Fruit fly (Drosophila melanogaster) whole organism, embryonic: Measurements from ENCODE around the gene CG11951.

Experiments
- Antp ChIP-seq: fragments of 200-800 bp; sonication (Bioruptor generic); optimal IDR thresholded peaks from 3 replicates; lab custom pipeline; 2016; ENCODE audit warnings: missing biosample characterization, missing genetic modification characterization
- Asciz ChIP-seq: fragments of 200-800 bp; sonication (Bioruptor generic); optimal IDR thresholded peaks from 2 replicates; lab custom pipeline; 2017; ENCODE audit warnings: missing biosample characterization, mild to moderate bottlenecking, missing genetic modification characterization, missing genetic modification reagents
- CG10209 ChIP-seq: fragments of 200-800 bp; sonication (Bioruptor generic); optimal IDR thresholded peaks from 3 replicates; lab custom pipeline; 2017; ENCODE audit warnings: missing biosample characterization, mild to moderate bottlenecking, missing genetic modification characterization, missing genetic modification reagents
- CG1024 ChIP-seq: fragments of 200-800 bp; sonication (Bioruptor generic); IDR thresholded peaks from 2 replicates; pipeline ENCODE4 v1.3.6; 2022; ENCODE audit warnings: missing biosample characterization, missing genetic modification characterization
- CG11456 ChIP-seq: fragments of 200-800 bp; sonication (Bioruptor generic); IDR thresholded peaks from 3 replicates; pipeline ENCODE4 v1.3.6; 2022; ENCODE audit warnings: missing biosample characterization, missing genetic modification characterization
- CG12071 ChIP-seq: fragments of 200-800 bp; sonication (Bioruptor generic); optimal IDR thresholded peaks from 3 replicates; lab custom pipeline; 2018; ENCODE audit warnings: missing biosample characterization, mild to moderate bottlenecking, missing genetic modification characterization
- CG12219 ChIP-seq: fragments of 200-800 bp; sonication (Bioruptor generic); optimal IDR thresholded peaks from 3 replicates; lab custom pipeline; 2018; ENCODE audit warnings: missing biosample characterization, mild to moderate bottlenecking, missing genetic modification characterization
- CG15696 ChIP-seq: fragments of 200-800 bp; sonication (Bioruptor generic); optimal IDR thresholded peaks from 2 replicates; lab custom pipeline; 2019; ENCODE audit warnings: missing biosample characterization, mild to moderate bottlenecking, missing genetic modification characterization, moderate library complexity
- CG16863 ChIP-seq: fragments of 200-800 bp; sonication (Bioruptor generic); optimal IDR thresholded peaks from 3 replicates; lab custom pipeline; 2016; ENCODE audit warnings: missing biosample characterization, missing genetic modification characterization
- CG18262 ChIP-seq: fragments of 200-800 bp; optimal IDR thresholded peaks from 3 replicates; lab custom pipeline; 2019; ENCODE audit warnings: missing biosample characterization, mild to moderate bottlenecking, missing genetic modification characterization, moderate library complexity
- CG18476 ChIP-seq: fragments of 200-800 bp; sonication (Bioruptor generic); optimal IDR thresholded peaks from 2 replicates; lab custom pipeline; 2016; ENCODE audit warnings: missing biosample characterization, mild to moderate bottlenecking, missing genetic modification characterization
- CG2875 ChIP-seq: fragments of 200-800 bp; sonication (Bioruptor generic); optimal IDR thresholded peaks from 2 replicates; lab custom pipeline; 2017; ENCODE audit warnings: missing biosample characterization, mild to moderate bottlenecking, missing genetic modification characterization, missing genetic modification reagents
- CG30403 ChIP-seq: fragments of 200-800 bp; sonication (Bioruptor generic); optimal IDR thresholded peaks from 3 replicates; lab custom pipeline; 2016; ENCODE audit warnings: missing biosample characterization, missing genetic modification characterization
- CG31441 ChIP-seq: fragments of 200-800 bp; sonication (Bioruptor generic); IDR thresholded peaks from 2 replicates; pipeline ENCODE4 v1.3.6; 2022; ENCODE audit warnings: missing biosample characterization, missing genetic modification characterization
- CG4328 ChIP-seq: fragments of 200-800 bp; sonication (Bioruptor generic); optimal IDR thresholded peaks from 3 replicates; lab custom pipeline; 2017; ENCODE audit warnings: missing biosample characterization, missing genetic modification reagents, missing genetic modification characterization
- CG4404 ChIP-seq: fragments of 200-800 bp; sonication (Bioruptor generic); IDR thresholded peaks from 2 replicates; pipeline ENCODE4 v1.3.6; 2022; ENCODE audit warnings: missing biosample characterization, missing genetic modification characterization
- CG5953 ChIP-seq: fragments of 200-800 bp; sonication (Bioruptor generic); IDR thresholded peaks from 2 replicates; pipeline ENCODE4 v1.3.6; 2022; ENCODE audit warnings: missing biosample characterization, missing genetic modification characterization
- CG6689 ChIP-seq: fragments of 200-800 bp; sonication (Bioruptor generic); IDR thresholded peaks from 2 replicates; pipeline ENCODE4 v1.3.6; 2022; ENCODE audit warnings: missing biosample characterization, missing genetic modification characterization
- CG7786 ChIP-seq: fragments of 200-800 bp; sonication (Bioruptor generic); optimal IDR thresholded peaks from 2 replicates; lab custom pipeline; 2016; ENCODE audit warnings: missing biosample characterization, missing genetic modification characterization
- CG7839 ChIP-seq: fragments of 200-800 bp; sonication (Bioruptor generic); optimal IDR thresholded peaks from 3 replicates; lab custom pipeline; 2018; ENCODE audit warnings: missing biosample characterization, mild to moderate bottlenecking, missing genetic modification characterization, moderate library complexity
- CG9727 ChIP-seq: fragments of 200-800 bp; sonication (Bioruptor generic); optimal IDR thresholded peaks from 3 replicates; lab custom pipeline; 2017; ENCODE audit warnings: missing biosample characterization, mild to moderate bottlenecking, missing genetic modification characterization
- CoRest ChIP-seq: fragments of 200-800 bp; sonication (Bioruptor generic); optimal IDR thresholded peaks from 3 replicates; lab custom pipeline; 2018; ENCODE audit warnings: missing biosample characterization, mild to moderate bottlenecking, missing genetic modification characterization, moderate library complexity
- Dip3 ChIP-seq: fragments of 200-800 bp; sonication (Bioruptor generic); optimal IDR thresholded peaks from 3 replicates; lab custom pipeline; 2016; ENCODE audit warnings: missing biosample characterization, missing genetic modification characterization
- Drgx ChIP-seq: fragments of 200-800 bp; sonication (Bioruptor generic); IDR thresholded peaks from 2 replicates; pipeline ENCODE4 v1.3.6; 2022; ENCODE audit warnings: missing biosample characterization, missing genetic modification characterization
- HHEX ChIP-seq: fragments of 200-800 bp; sonication (Bioruptor generic); optimal IDR thresholded peaks from 3 replicates; lab custom pipeline; 2017; ENCODE audit warnings: missing biosample characterization, mild to moderate bottlenecking, missing genetic modification characterization, missing genetic modification reagents
- Hr39 ChIP-seq: fragments of >200 bp; optimal IDR thresholded peaks from 2 replicates; lab custom pipeline; 2017
- Hsf ChIP-seq: fragments of 200-800 bp; sonication (Bioruptor generic); optimal IDR thresholded peaks from 3 replicates; lab custom pipeline; 2016; ENCODE audit warnings: missing biosample characterization, missing genetic modification characterization
- Med ChIP-seq: fragments of 200-800 bp; sonication (Bioruptor generic); peaks from one replicate; lab custom pipeline; 2016; ENCODE audit warnings: missing biosample characterization, missing genetic modification characterization, mild to moderate bottlenecking, inconsistent platforms, moderate library complexity
- NC2β ChIP-seq: fragments of 200-800 bp; sonication (Bioruptor generic); optimal IDR thresholded peaks from 2 replicates; lab custom pipeline; 2016; ENCODE audit warnings: missing biosample characterization, missing genetic modification characterization
- Oli ChIP-seq: fragments of 200-800 bp; sonication (Bioruptor generic); optimal IDR thresholded peaks from 2 replicates; lab custom pipeline; 2018; ENCODE audit warnings: missing biosample characterization, mild to moderate bottlenecking, missing genetic modification characterization, moderate library complexity
- Rfx ChIP-seq: fragments of 200-800 bp; sonication (Bioruptor generic); IDR thresholded peaks from 2 replicates; pipeline ENCODE4 v1.3.6; 2022; ENCODE audit warnings: missing biosample characterization, missing genetic modification characterization
- Scr ChIP-seq: fragments of 200-800 bp; sonication (Bioruptor generic); IDR thresholded peaks from 2 replicates; pipeline ENCODE4 v1.3.6; 2022; ENCODE audit warnings: missing biosample characterization, missing genetic modification characterization; ENCODE audit not compliant: partially characterized antibody
- Sox102F ChIP-seq: fragments of 200-800 bp; sonication (Bioruptor generic); optimal IDR thresholded peaks from 2 replicates; lab custom pipeline; 2018; ENCODE audit warnings: missing biosample characterization, mild to moderate bottlenecking, missing genetic modification characterization, moderate library complexity
- Ssrp ChIP-seq: fragments of 200-800 bp; sonication (Bioruptor generic); optimal IDR thresholded peaks from 2 replicates; lab custom pipeline; 2018; ENCODE audit warnings: missing biosample characterization, mild to moderate bottlenecking, missing genetic modification characterization, moderate library complexity
- Xbp1 ChIP-seq: fragments of 200-800 bp; sonication (Bioruptor generic); optimal IDR thresholded peaks from 3 replicates; lab custom pipeline; 2016; ENCODE audit warnings: missing biosample characterization, mild to moderate bottlenecking, missing genetic modification characterization
- Xrp1 ChIP-seq: fragments of 200-800 bp; sonication (Bioruptor generic); IDR thresholded peaks from 2 replicates; pipeline ENCODE4 v1.3.6; 2022; ENCODE audit warnings: missing biosample characterization, missing genetic modification characterization
- al ChIP-seq: fragments of 200-800 bp; sonication (Bioruptor generic); IDR thresholded peaks from 2 replicates; pipeline ENCODE4 v1.3.6; 2022; ENCODE audit warnings: missing biosample characterization, missing genetic modification characterization
- ci ChIP-seq: fragments of 200-800 bp; sonication (Bioruptor generic); IDR thresholded peaks from 3 replicates; pipeline ENCODE4 v1.3.6; 2022; ENCODE audit warnings: missing biosample characterization, missing genetic modification characterization
- dmrt11E ChIP-seq: fragments of 200-800 bp; sonication (Bioruptor generic); optimal IDR thresholded peaks from 3 replicates; lab custom pipeline; 2018; ENCODE audit warnings: missing biosample characterization, mild to moderate bottlenecking, missing genetic modification characterization, moderate library complexity
- gce ChIP-seq: fragments of 200-800 bp; sonication (Bioruptor generic); IDR thresholded peaks from 3 replicates; pipeline ENCODE4 v1.3.6; 2022; ENCODE audit warnings: missing biosample characterization, missing genetic modification characterization
- grau ChIP-seq: fragments of 200-800 bp; optimal IDR thresholded peaks from 3 replicates; lab custom pipeline; 2019; ENCODE audit warnings: missing biosample characterization, mild to moderate bottlenecking, missing genetic modification characterization, moderate library complexity
- hbn ChIP-seq: fragments of 200-800 bp; sonication (Bioruptor generic); IDR thresholded peaks from 2 replicates; pipeline ENCODE4 v1.3.6; 2022; ENCODE audit warnings: missing biosample characterization, missing genetic modification characterization; ENCODE audit not compliant: partially characterized antibody
- klu ChIP-seq: fragments of 200-800 bp; sonication (Bioruptor generic); IDR thresholded peaks from 2 replicates; pipeline ENCODE4 v1.3.6; 2022; ENCODE audit warnings: missing biosample characterization, missing genetic modification characterization
- lbe ChIP-seq: fragments of 200-800 bp; sonication (Bioruptor generic); optimal IDR thresholded peaks from 2 replicates; lab custom pipeline; 2016; ENCODE audit warnings: missing biosample characterization, mild to moderate bottlenecking, missing genetic modification characterization
- nerfin-2 ChIP-seq: fragments of 200-800 bp; sonication (Bioruptor generic); IDR thresholded peaks from 2 replicates; pipeline ENCODE4 v1.3.6; 2022; ENCODE audit warnings: missing biosample characterization, missing genetic modification characterization; ENCODE audit not compliant: partially characterized antibody
- phol ChIP-seq: fragments of 200-800 bp; sonication (Bioruptor generic); optimal IDR thresholded peaks from 3 replicates; lab custom pipeline; 2018; ENCODE audit warnings: missing biosample characterization, mild to moderate bottlenecking, missing genetic modification characterization, moderate library complexity
- pzg ChIP-seq: fragments of 200-800 bp; sonication (Bioruptor generic); optimal IDR thresholded peaks from 3 replicates; lab custom pipeline; 2018; ENCODE audit warnings: missing biosample characterization, mild to moderate bottlenecking, missing genetic modification characterization, moderate library complexity
- sens ChIP-seq: fragments of 200-800 bp; sonication (Bioruptor generic); peaks from one replicate; lab custom pipeline; 2016; ENCODE audit warnings: missing biosample characterization, missing genetic modification characterization
- slou ChIP-seq: fragments of 200-800 bp; sonication (Bioruptor generic); optimal IDR thresholded peaks from 3 replicates; lab custom pipeline; 2016; ENCODE audit warnings: missing biosample characterization, missing genetic modification characterization
- ttk ChIP-seq: fragments of 200-800 bp; sonication (Bioruptor generic); IDR thresholded peaks from 2 replicates; pipeline ENCODE4 v2.1.2; 2022; ENCODE audit warnings: missing biosample characterization, missing genetic modification characterization
- vvl ChIP-seq: fragments of 200-800 bp; sonication (Bioruptor generic); IDR thresholded peaks from 2 replicates; pipeline ENCODE4 v1.3.6; 2022; ENCODE audit warnings: missing biosample characterization, missing genetic modification characterization
- wdn ChIP-seq: fragments of 200-800 bp; sonication (Bioruptor generic); IDR thresholded peaks from 2 replicates; pipeline ENCODE4 v1.3.6; 2022; ENCODE audit warnings: missing biosample characterization, missing genetic modification characterization

CG11951 gene

DNA sequence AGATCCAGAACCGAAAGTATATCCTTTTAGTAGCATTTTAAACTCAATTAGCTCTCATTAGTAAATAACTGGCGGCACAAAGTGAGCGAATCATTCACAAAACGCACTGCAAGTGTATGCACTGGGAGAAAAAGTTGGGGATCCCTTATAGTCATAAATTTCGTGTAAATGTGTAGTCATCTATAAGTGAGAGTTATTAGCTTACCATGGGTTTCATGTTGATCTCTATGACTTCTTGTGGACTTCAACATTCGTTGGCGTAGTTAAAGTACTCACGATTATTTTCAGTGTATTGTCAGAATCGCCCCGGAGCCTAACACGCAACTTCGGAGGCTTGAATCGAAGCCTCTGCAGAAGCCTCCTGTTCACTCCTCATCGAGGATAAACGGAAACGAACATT lies 38.5 kb upstream of the CG11951 start (continued):
- TF ChIP-seq grau (tag; lab: Kevin White, UChicago) (peak; percentile 19), Hsf (GFP tag; lab: Kevin White, UChicago) (peak; percentile 25), NC2β (GFP tag; lab: Kevin White, UChicago) (peak; percentile 10), Rfx (GFP tag; lab: Robert Waterston, UW) (no peak), CG5953 (GFP tag; lab: Robert Waterston, UW) (no peak), CG1024 (no peak), CG12219 (GFP tag; lab: Kevin White, UChicago) (peak; percentile 0), CG15696 (peak; percentile 21), nerfin-2 (GFP tag; lab: Robert Waterston, UW) (no peak), wdn (no peak), Xbp1 (GFP tag; lab: Kevin White, UChicago) (peak; percentile 46), CG7839 (peak; percentile 34), CG6689 (GFP tag; lab: Robert Waterston, UW) (peak; percentile 47; the same call in 1 of the 2 replicates), CG4404 (GFP tag; lab: Robert Waterston, UW) (peak; percentile 47; the same call in 1 of the 2 replicates), CG9727 (GFP tag; lab: Kevin White, UChicago) (peak; percentile 40), slou (GFP tag; lab: Kevin White, UChicago) (no peak), lbe (GFP tag; lab: Kevin White, UChicago) (peak; percentile 68), pzg (no peak), Med (GFP tag; lab: Kevin White, UChicago) (no peak), CG4328 (GFP tag; lab: Kevin White, UChicago) (no peak), Antp (no peak), CoRest (tag; lab: Kevin White, UChicago) (peak; percentile 14), CG7786 (GFP tag; lab: Kevin White, UChicago) (no peak), CG18262 (tag; lab: Kevin White, UChicago) (peak; percentile 51), hbn (no peak), Asciz (no peak), CG10209 (GFP tag; lab: Kevin White, UChicago) (peak; percentile 11), Oli (tag; lab: Kevin White, UChicago) (peak; percentile 27), Drgx (peak; percentile 18; the same call in 1 of the 2 replicates), CG2875 (GFP tag; lab: Kevin White, UChicago) (peak; percentile 6), Xrp1 (GFP tag; lab: Robert Waterston, UW) (peak; percentile 41; the same call in 1 of the 2 replicates), Scr (GFP tag; lab: Robert Waterston, UW) (no peak), dmrt11E (tag; lab: Kevin White, UChicago) (peak; percentile 79), Dip3 (GFP tag; lab: Kevin White, UChicago) (no peak), CG12071 (GFP tag; lab: Kevin White, UChicago) (no peak), CG18476 (GFP tag; lab: Kevin White, UChicago) (no peak), ci (0 out of 3 replicates have a peak, but pooled peaks have one; percentile 12), al (GFP tag; lab: Robert Waterston, UW) (no peak), CG16863 (no peak), CG30403 (GFP tag; lab: Kevin White, UChicago) (peak; percentile 24), ttk (GFP tag; lab: Robert Waterston, UW) (no peak), Sox102F (peak; percentile 15), klu (no peak), HHEX (no peak), phol (tag; lab: Kevin White, UChicago) (peak; percentile 37), gce (GFP tag; lab: Robert Waterston, UW) (no peak), sens (peak; percentile 83), CG11456 (GFP tag; lab: Robert Waterston, UW) (no peak), Ssrp (tag; lab: Kevin White, UChicago) (peak; percentile 15), vvl (GFP tag; lab: Robert Waterston, UW) (peak; percentile 38; the same call in 1 of the 2 replicates), CG31441 (peak; percentile 25; the same call in 1 of the 2 replicates), Hr39 (no peak)
